Worm (Caenorhabditis elegans): ENCODE data around the gene clh-6.

DNA sequence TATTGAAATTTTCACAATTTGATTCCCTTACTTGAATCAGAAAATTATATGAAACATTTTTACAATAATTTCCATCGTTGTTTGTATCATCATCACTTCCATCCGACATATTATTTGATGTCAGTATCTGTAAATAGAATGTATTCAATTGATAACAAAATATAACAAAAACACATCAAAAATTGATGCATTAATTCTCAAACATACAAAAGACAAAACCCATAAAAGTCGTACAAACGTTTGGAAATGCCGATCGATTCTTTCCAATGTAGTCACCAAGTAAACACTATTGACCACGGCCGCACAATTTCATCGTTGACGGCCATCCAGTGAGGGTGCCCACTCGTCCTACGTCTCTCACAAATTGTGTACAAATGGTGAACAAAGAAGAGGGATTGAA, 49.9 kb downstream of the clh-6 start, which contains the start of gene add-2:
- TF ChIP-seq ztf-4 (tag; optimal IDR thresholded peaks at IDR 0.05) (no peak), ceh-16 (tag; optimal IDR thresholded peaks at IDR 0.05) (no peak), unc-55 (GFP tag; optimal IDR thresholded peaks at IDR 0.05) (no peak), nhr-10 (tag; optimal IDR thresholded peaks at IDR 0.05) (no peak), unc-39 (tag; optimal IDR thresholded peaks at IDR 0.05) (no peak), nhr-6 (tag; optimal IDR thresholded peaks at IDR 0.05) (no peak), ama-1 (optimal IDR thresholded peaks at IDR 0.05) (no peak), blmp-1 (tag; optimal IDR thresholded peaks at IDR 0.05; ENCODE audit: insufficient read depth) (no peak), mdl-1 (tag; optimal IDR thresholded peaks at IDR 0.05) (no peak), ceh-82 (tag; optimal IDR thresholded peaks at IDR 0.05) (no peak)
